Worm (Caenorhabditis elegans) whole organism, L2 larva: Measurements from ENCODE around the gene T21E8.6.
A peak's percentile ranks its signal among the peaks of the same experiment; 100 is the strongest.

Experiments used
- C34F6.9 ChIP-seq: fragments of 150-350 bp; optimal IDR thresholded peaks from 2 replicates; lab custom pipeline; 2014; ENCODE audit warnings: missing biosample characterization, missing genetic modification characterization
- F13H6.1 ChIP-seq: sonication (generic microtip); optimal IDR thresholded peaks from 2 replicates; lab custom pipeline; 2016; ENCODE audit warnings: missing genetic modification characterization, missing compliant biosample characterization
- ZK546.5 ChIP-seq: sonication (generic microtip); optimal IDR thresholded peaks from 2 replicates; lab custom pipeline; 2017; ENCODE audit warnings: missing biosample characterization, missing genetic modification characterization
- aly-2 ChIP-seq: fragments of 150-350 bp; optimal IDR thresholded peaks from 2 replicates; lab custom pipeline; 2014; ENCODE audit warnings: missing biosample characterization, missing genetic modification characterization
- ama-1 ChIP-seq: fragments of 150-350 bp; optimal IDR thresholded peaks from 2 replicates; lab custom pipeline; 2018; ENCODE audit warnings: inconsistent platforms
- blmp-1 ChIP-seq: sonication (generic microtip); optimal IDR thresholded peaks from 2 replicates; lab custom pipeline; 2017; ENCODE audit warnings: missing genetic modification characterization, mild to moderate bottlenecking, missing compliant biosample characterization, antibody characterized with exemption, moderate library complexity; ENCODE audit not compliant: insufficient read depth
- ceh-16 ChIP-seq: fragments of 150-350 bp; optimal IDR thresholded peaks from 2 replicates; lab custom pipeline; 2014; ENCODE audit warnings: missing biosample characterization, missing genetic modification characterization
- ceh-82 ChIP-seq: fragments of 150-350 bp; optimal IDR thresholded peaks from 2 replicates; lab custom pipeline; 2014; ENCODE audit warnings: missing biosample characterization, missing genetic modification characterization
- crh-2 ChIP-seq: sonication (generic microtip); optimal IDR thresholded peaks from 2 replicates; lab custom pipeline; 2017; ENCODE audit warnings: missing biosample characterization, missing genetic modification characterization
- dmd-4 ChIP-seq: sonication (generic microtip); optimal IDR thresholded peaks from 2 replicates; lab custom pipeline; 2017; ENCODE audit warnings: missing biosample characterization, missing genetic modification characterization
- egl-27 ChIP-seq: sonication (generic microtip); optimal IDR thresholded peaks from 3 replicates; lab custom pipeline; 2017; ENCODE audit warnings: missing biosample characterization, missing genetic modification reagents, missing genetic modification characterization
- elt-1 ChIP-seq: fragments of 150-350 bp; optimal IDR thresholded peaks from 2 replicates; lab custom pipeline; 2014; ENCODE audit warnings: missing biosample characterization, missing genetic modification characterization
- elt-3 ChIP-seq: sonication (generic microtip); optimal IDR thresholded peaks from 2 replicates; lab custom pipeline; 2017; ENCODE audit warnings: missing biosample characterization, missing genetic modification characterization
- fos-1 ChIP-seq: fragments of 150-350 bp; optimal IDR thresholded peaks from 2 replicates; lab custom pipeline; 2014; ENCODE audit warnings: missing biosample characterization, missing genetic modification characterization
- gmeb-1 ChIP-seq: fragments of 150-350 bp; optimal IDR thresholded peaks from 2 replicates; lab custom pipeline; 2014; ENCODE audit warnings: missing biosample characterization, missing genetic modification characterization
- lin-11 ChIP-seq: fragments of 150-350 bp; sonication (generic microtip); optimal IDR thresholded peaks from 2 replicates; lab custom pipeline; 2014; ENCODE audit warnings: missing biosample characterization, missing genetic modification characterization, inconsistent platforms, mixed read lengths
- lin-13 ChIP-seq: fragments of 150-350 bp; optimal IDR thresholded peaks from 2 replicates; lab custom pipeline; 2014; ENCODE audit warnings: missing biosample characterization, missing genetic modification reagents, missing genetic modification characterization
- lin-39 ChIP-seq: fragments of 150-350 bp; optimal IDR thresholded peaks from 2 replicates; lab custom pipeline; 2014; ENCODE audit warnings: missing biosample characterization, missing genetic modification reagents, missing genetic modification characterization
- lsy-2 ChIP-seq, 2 experiments: fragments of 150-350 bp in 1 of 2; sonication (generic microtip) in 1 of 2; optimal IDR thresholded peaks; 2 replicates each; lab custom pipeline; 2014 to 2017; ENCODE audit warnings: missing biosample characterization in 2 of 2, missing genetic modification characterization in 2 of 2
- mab-5 ChIP-seq: fragments of 150-350 bp; optimal IDR thresholded peaks from 2 replicates; lab custom pipeline; 2014; ENCODE audit warnings: missing biosample characterization, missing genetic modification characterization
- mbf-1 ChIP-seq: sonication (generic microtip); optimal IDR thresholded peaks from 2 replicates; lab custom pipeline; 2017; ENCODE audit warnings: missing biosample characterization, missing genetic modification characterization
- mdl-1 ChIP-seq, 2 experiments: fragments of 150-350 bp in 1 of 2; sonication (generic microtip) in 1 of 2; optimal IDR thresholded peaks; 2 replicates each; lab custom pipeline; 2017; ENCODE audit warnings: missing biosample characterization in 2 of 2, missing genetic modification characterization in 2 of 2
- nhr-10 ChIP-seq: sonication (generic microtip); optimal IDR thresholded peaks from 2 replicates; lab custom pipeline; 2017; ENCODE audit warnings: missing biosample characterization, missing genetic modification characterization
- nhr-11 ChIP-seq: fragments of 150-350 bp; optimal IDR thresholded peaks from 2 replicates; lab custom pipeline; 2014; ENCODE audit warnings: missing biosample characterization, missing genetic modification characterization
- nhr-12 ChIP-seq: fragments of 150-350 bp; optimal IDR thresholded peaks from 2 replicates; lab custom pipeline; 2014; ENCODE audit warnings: missing biosample characterization, missing genetic modification characterization
- nhr-129 ChIP-seq: fragments of 150-350 bp; optimal IDR thresholded peaks from 2 replicates; lab custom pipeline; 2014; ENCODE audit warnings: missing biosample characterization, missing genetic modification characterization
- nhr-21 ChIP-seq: fragments of 150-350 bp; optimal IDR thresholded peaks from 2 replicates; lab custom pipeline; 2014; ENCODE audit warnings: missing biosample characterization, missing genetic modification characterization
- nhr-23 ChIP-seq: fragments of 150-350 bp; optimal IDR thresholded peaks from 2 replicates; lab custom pipeline; 2014; ENCODE audit warnings: missing biosample characterization, missing genetic modification reagents, missing genetic modification characterization
- nhr-237 ChIP-seq: fragments of 150-350 bp; optimal IDR thresholded peaks from 2 replicates; lab custom pipeline; 2014; ENCODE audit warnings: missing biosample characterization, missing genetic modification characterization
- nhr-25 ChIP-seq: fragments of 150-350 bp; sonication (generic microtip); optimal IDR thresholded peaks from 3 replicates; lab custom pipeline; 2014; ENCODE audit warnings: missing biosample characterization, missing genetic modification characterization
- nhr-6 ChIP-seq: fragments of 150-350 bp; optimal IDR thresholded peaks from 2 replicates; lab custom pipeline; 2014; ENCODE audit warnings: missing biosample characterization, missing genetic modification characterization
- nhr-77 ChIP-seq: fragments of 150-350 bp; optimal IDR thresholded peaks from 2 replicates; lab custom pipeline; 2014; ENCODE audit warnings: missing biosample characterization, missing genetic modification characterization
- peb-1 ChIP-seq: fragments of 150-350 bp; optimal IDR thresholded peaks from 2 replicates; lab custom pipeline; 2014; ENCODE audit warnings: missing biosample characterization, missing genetic modification characterization
- sem-4 ChIP-seq: fragments of 150-350 bp; optimal IDR thresholded peaks from 2 replicates; lab custom pipeline; 2014; ENCODE audit warnings: missing biosample characterization, missing genetic modification reagents, missing genetic modification characterization
- skn-1 ChIP-seq: sonication (generic microtip); optimal IDR thresholded peaks from 2 replicates; lab custom pipeline; 2017; ENCODE audit warnings: missing biosample characterization, missing genetic modification characterization
- sma-3 ChIP-seq: sonication (generic microtip); optimal IDR thresholded peaks from 2 replicates; lab custom pipeline; 2016; ENCODE audit warnings: missing genetic modification reagents, missing genetic modification characterization, missing compliant biosample characterization
- sma-9 ChIP-seq, 2 experiments: fragments of 150-350 bp in 1 of 2; sonication (generic microtip) in 1 of 2; optimal IDR thresholded peaks; 2 replicates each; lab custom pipeline; 2014 to 2016; ENCODE audit warnings: missing genetic modification characterization in 2 of 2, mild to moderate bottlenecking in 1 of 2, missing biosample characterization in 1 of 2, missing compliant biosample characterization in 1 of 2, missing genetic modification reagents in 1 of 2, moderate library complexity in 1 of 2
- snpc-4 ChIP-seq: fragments of 150-350 bp; optimal IDR thresholded peaks from 2 replicates; lab custom pipeline; 2014; ENCODE audit warnings: missing biosample characterization, missing genetic modification characterization
- unc-39 ChIP-seq: fragments of 150-350 bp; optimal IDR thresholded peaks from 2 replicates; lab custom pipeline; 2014; ENCODE audit warnings: missing biosample characterization, missing genetic modification characterization
- unc-55 ChIP-seq: fragments of 150-350 bp; sonication (generic microtip); optimal IDR thresholded peaks from 3 replicates; lab custom pipeline; 2014; ENCODE audit warnings: missing biosample characterization, missing genetic modification reagents, missing genetic modification characterization
- unc-62 ChIP-seq: fragments of 150-350 bp; optimal IDR thresholded peaks from 2 replicates; lab custom pipeline; 2014; ENCODE audit warnings: missing biosample characterization, missing genetic modification reagents, missing genetic modification characterization
- zag-1 ChIP-seq: fragments of 150-350 bp; optimal IDR thresholded peaks from 2 replicates; lab custom pipeline; 2014; ENCODE audit warnings: missing biosample characterization, missing genetic modification characterization
- ztf-1 ChIP-seq: fragments of 200-800 bp; sonication (Bioruptor generic); conservative IDR thresholded peaks from 2 replicates; pipeline ENCODE4 v1.3.6; 2022; ENCODE audit warnings: missing genetic modification characterization, missing compliant biosample characterization
- ztf-11 ChIP-seq: sonication (generic microtip); optimal IDR thresholded peaks from 2 replicates; lab custom pipeline; 2017; ENCODE audit warnings: missing biosample characterization, missing genetic modification characterization
- ztf-4 ChIP-seq: fragments of 150-350 bp; optimal IDR thresholded peaks from 2 replicates; lab custom pipeline; 2014; ENCODE audit warnings: missing biosample characterization, missing genetic modification characterization

T21E8.6 gene

DNA sequence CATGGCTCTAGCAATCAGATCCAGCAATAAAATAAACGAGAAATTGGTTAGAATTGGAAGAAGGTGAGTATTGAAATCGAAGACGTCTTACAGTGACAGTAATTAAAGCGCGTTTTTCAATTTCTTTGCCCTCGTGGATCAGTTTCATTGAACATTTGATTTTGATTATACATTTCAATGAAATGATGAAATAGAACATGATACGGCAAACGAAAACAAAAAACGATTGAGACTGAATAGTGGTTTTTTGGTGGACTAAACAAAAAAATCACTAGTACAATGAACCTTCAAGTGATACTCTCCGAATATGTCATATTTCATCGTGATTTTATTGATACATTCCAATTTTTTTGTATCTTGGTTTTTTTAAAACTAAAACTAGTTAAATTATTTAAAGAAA, 14.4 kb downstream of the T21E8.6 start, which contains the start of gene haly-1:
TSS of gene haly-1 (minus strand) at position 101 of the 400 bp plus-strand sequence.
- TF ChIP-seq ztf-4 (tag; lab: Kevin White, UChicago) (no peak), nhr-237 (tag; lab: Kevin White, UChicago) (no peak), gmeb-1 (tag; lab: Kevin White, UChicago) (no peak), nhr-21 (no peak), nhr-25 (tag; lab: Kevin White, UChicago) (no peak), ztf-11 (no peak), fos-1 (tag; lab: Kevin White, UChicago) (no peak)

- TF ChIP-seq ZK546.5 (tag; lab: Kevin White, UChicago) (no peak), nhr-6 (tag; lab: Kevin White, UChicago) (no peak), nhr-129 (tag; lab: Kevin White, UChicago) (peak; percentile 72), lin-11 (tag; lab: Kevin White, UChicago) (peak; percentile 37), lin-13 (peak; percentile 4), nhr-25 (tag; lab: Kevin White, UChicago) (peak; percentile 38), peb-1 (tag; lab: Kevin White, UChicago) (no peak), nhr-23 (no peak), gmeb-1 (tag; lab: Kevin White, UChicago) (no peak), elt-1 (tag; lab: Kevin White, UChicago) (no peak), blmp-1 (tag; lab: Kevin White, UChicago) (no peak), crh-2 (tag; lab: Kevin White, UChicago) (no peak), elt-3 (tag; lab: Kevin White, UChicago) (no peak), dmd-4 (no peak), nhr-11 (no peak), nhr-12 (no peak), ceh-82 (tag; lab: Kevin White, UChicago) (no peak), mab-5 (tag; lab: Kevin White, UChicago) (no peak), lsy-2 (tag; optimal IDR thresholded peaks at IDR 0.05; lab: Kevin White, UChicago) (peak in 1 of 2 experiments; percentile 47), ztf-1 (GFP tag; lab: Robert Waterston, UW) (no peak), ama-1 (no peak), fos-1 (tag; lab: Kevin White, UChicago) (peak; percentile 53), skn-1 (tag; lab: Kevin White, UChicago) (no peak), sma-3 (GFP tag; lab: Kevin White, UChicago) (peak; percentile 19), sma-9 (GFP tag; optimal IDR thresholded peaks at IDR 0.05; lab: Kevin White, UChicago) (peak; percentile 45), sma-9 (tag; optimal IDR thresholded peaks at IDR 0.05; lab: Kevin White, UChicago) (no peak), nhr-10 (tag; lab: Kevin White, UChicago) (no peak), unc-62 (GFP tag; lab: Kevin White, UChicago) (no peak), ztf-4 (tag; lab: Kevin White, UChicago) (no peak), sem-4 (tag; lab: Kevin White, UChicago) (peak; percentile 3), C34F6.9 (tag; lab: Kevin White, UChicago) (peak; percentile 35), nhr-237 (tag; lab: Kevin White, UChicago) (no peak), nhr-21 (no peak), mbf-1 (tag; lab: Kevin White, UChicago) (no peak), aly-2 (tag; lab: Kevin White, UChicago) (no peak), mdl-1 (tag; optimal IDR thresholded peaks at IDR 0.05; lab: Kevin White, UChicago) (no peak), F13H6.1 (peak; percentile 45), ceh-16 (tag; lab: Kevin White, UChicago) (no peak)
Measured at ce11 chrX:10900079-10900724, 18.1 kb downstream of the T21E8.6 start, which contains the start of gene suca-1. Gene suca-1 (minus strand): TSS chrX:10900114.

DNA sequence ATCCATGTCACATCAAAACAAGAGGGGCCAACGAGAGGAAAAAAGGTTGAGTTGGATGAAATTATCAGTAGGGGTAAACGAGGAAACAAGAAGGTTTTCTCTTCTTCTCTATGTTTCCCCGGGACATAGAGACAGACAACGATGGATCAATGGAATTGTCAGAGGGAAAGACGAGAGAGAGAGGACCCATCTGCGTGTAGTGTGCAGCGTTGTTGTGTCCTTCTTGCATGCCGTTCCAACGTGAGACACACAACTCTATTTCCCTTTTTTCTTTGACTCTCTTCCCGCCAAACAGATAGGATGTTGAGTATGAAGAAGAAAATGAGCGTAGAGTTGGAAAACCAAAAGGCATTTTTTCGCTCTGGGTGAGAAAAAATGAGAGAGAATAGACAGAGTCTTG, 18.9 kb downstream of the T21E8.6 start:
- no peak for TF ChIP-seq nhr-237 (tag; lab: Kevin White, UChicago)
- TF ChIP-seq snpc-4 (tag; lab: Kevin White, UChicago): peak; percentile 36
- TF ChIP-seq lin-11 (tag; lab: Kevin White, UChicago): no peak
- TF ChIP-seq nhr-10 (tag; lab: Kevin White, UChicago): no peak
- TF ChIP-seq lin-39 (tag; lab: Kevin White, UChicago): no peak
- TF ChIP-seq sma-3 (GFP tag; lab: Kevin White, UChicago): no peak
- peak; percentile 41 for TF ChIP-seq egl-27 (tag; lab: Kevin White, UChicago)
- TF ChIP-seq ZK546.5 (tag; lab: Kevin White, UChicago): no peak
- TF ChIP-seq nhr-77: no peak
- peak; percentile 83 for TF ChIP-seq unc-55
- TF ChIP-seq lsy-2 (tag; optimal IDR thresholded peaks at IDR 0.05; lab: Kevin White, UChicago): peak; percentile 18 to 66
- TF ChIP-seq mbf-1 (tag; lab: Kevin White, UChicago): no peak
- TF ChIP-seq ceh-16 (tag; lab: Kevin White, UChicago): no peak
- peak; percentile 64 for TF ChIP-seq nhr-6 (tag; lab: Kevin White, UChicago)
- no peak for TF ChIP-seq unc-62 (GFP tag; lab: Kevin White, UChicago)
- peak; percentile 29 for TF ChIP-seq zag-1
- no peak for TF ChIP-seq ztf-4 (tag; lab: Kevin White, UChicago)
- no peak for TF ChIP-seq gmeb-1 (tag; lab: Kevin White, UChicago)
- TF ChIP-seq ama-1: no peak
- no peak for TF ChIP-seq unc-39 (tag; lab: Kevin White, UChicago)
- peak; percentile 17 for TF ChIP-seq sem-4 (tag; lab: Kevin White, UChicago)
- TF ChIP-seq mab-5 (tag; lab: Kevin White, UChicago): peak; percentile 50
- TF ChIP-seq F13H6.1: peak; percentile 80
- no peak for TF ChIP-seq ztf-1 (GFP tag; lab: Robert Waterston, UW)
- TF ChIP-seq ztf-11: no peak
- TF ChIP-seq lin-13: peak; percentile 31
- no peak for TF ChIP-seq nhr-12
- peak; percentile 15 to 70 for TF ChIP-seq mdl-1 (tag; optimal IDR thresholded peaks at IDR 0.05; lab: Kevin White, UChicago)
- no peak for TF ChIP-seq elt-3 (tag; lab: Kevin White, UChicago)
- TF ChIP-seq nhr-21: peak; percentile 66
- TF ChIP-seq nhr-129 (tag; lab: Kevin White, UChicago): peak; percentile 93
